Fruit fly (Drosophila melanogaster) whole organism, prepupa: ENCODE data around the gene f.

Experiments used
- CG1621 ChIP-seq: fragments of 200-800 bp; sonication (Bioruptor generic); optimal IDR thresholded peaks from 3 replicates; lab custom pipeline; 2018; ENCODE audit warnings: missing biosample characterization, mild to moderate bottlenecking, missing genetic modification characterization
- CG32006 ChIP-seq: fragments of 200-800 bp; sonication (Bioruptor generic); optimal IDR thresholded peaks from 3 replicates; lab custom pipeline; 2017; ENCODE audit warnings: missing biosample characterization, mild to moderate bottlenecking, missing genetic modification characterization
- CG9139 ChIP-seq: fragments of 200-800 bp; sonication (Bioruptor generic); optimal IDR thresholded peaks from 3 replicates; lab custom pipeline; 2017; ENCODE audit warnings: missing biosample characterization, mild to moderate bottlenecking, missing genetic modification characterization
- Eip93F ChIP-seq: fragments of 200-800 bp; sonication (Bioruptor generic); optimal IDR thresholded peaks from 2 replicates; lab custom pipeline; 2016; ENCODE audit warnings: missing biosample characterization, mild to moderate bottlenecking, missing genetic modification characterization
- cyc ChIP-seq: fragments of 200-800 bp; sonication (Bioruptor generic); optimal IDR thresholded peaks from 3 replicates; lab custom pipeline; 2016; ENCODE audit warnings: missing biosample characterization, missing genetic modification characterization
- dac ChIP-seq: fragments of 200-800 bp; sonication (Bioruptor generic); optimal IDR thresholded peaks from 2 replicates; lab custom pipeline; 2017; ENCODE audit warnings: missing biosample characterization, mild to moderate bottlenecking, missing genetic modification characterization
- fkh ChIP-seq: fragments of 200-800 bp; sonication (Bioruptor generic); optimal IDR thresholded peaks from 3 replicates; lab custom pipeline; 2017; ENCODE audit warnings: missing biosample characterization, mild to moderate bottlenecking, missing genetic modification characterization, moderate library complexity

DNA sequence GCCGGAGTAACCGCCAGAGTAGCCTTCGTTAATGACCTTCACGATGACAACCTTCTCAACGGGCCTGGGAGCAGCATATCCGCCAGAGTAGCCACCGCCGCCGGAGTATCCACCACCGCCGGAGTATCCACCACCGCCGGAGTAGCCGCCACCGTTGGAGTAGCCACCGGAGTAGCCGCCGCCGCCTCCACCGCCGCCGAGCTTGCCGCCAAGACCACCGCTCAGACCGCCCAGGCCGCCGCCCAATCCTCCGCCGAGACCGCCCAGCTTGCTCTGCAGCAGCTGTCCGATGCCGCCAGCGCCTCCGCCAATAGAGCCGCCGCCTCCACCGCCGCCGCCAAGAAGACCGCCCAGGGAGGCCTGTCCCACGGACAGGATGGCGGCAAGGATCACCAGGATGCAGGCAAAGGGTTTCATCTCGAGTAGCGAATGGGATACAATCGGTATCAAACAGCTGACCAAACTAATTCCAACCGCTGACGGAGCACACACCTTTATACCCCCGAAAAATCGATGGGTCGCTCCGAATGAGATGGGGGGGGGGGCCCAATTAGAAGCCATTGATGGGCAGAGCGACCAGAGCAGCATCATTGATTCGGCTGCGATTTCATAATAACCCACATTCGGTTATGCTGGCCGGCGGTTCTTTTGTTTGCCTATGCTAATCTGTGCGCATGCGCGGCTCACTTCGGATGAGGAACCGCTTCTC is 6.6 kb upstream of the f start:
- no peak for TF ChIP-seq CG9139 (GFP tag; lab: Kevin White, UChicago)
- TF ChIP-seq Eip93F, result no peak
- TF ChIP-seq cyc, result no peak
- TF ChIP-seq fkh (GFP tag; lab: Kevin White, UChicago), result no peak
- TF ChIP-seq CG1621 (tag; lab: Kevin White, UChicago), result no peak
- no peak for TF ChIP-seq dac (GFP tag; lab: Kevin White, UChicago)
- TF ChIP-seq CG32006, result no peak
